Fruit fly (Drosophila melanogaster) whole organism, embryonic: ENCODE measurements around the gene Apoltp.
A peak's percentile ranks its signal among the peaks of the same experiment; 100 is the strongest.

ENCODE experiments used
- Atf-2 ChIP-seq: fragments of 200-800 bp; sonication (Bioruptor generic); optimal IDR thresholded peaks from 2 replicates; lab custom pipeline; 2016; ENCODE audit warnings: missing biosample characterization, missing genetic modification characterization
- Bteb2 ChIP-seq: fragments of 200-800 bp; sonication (Bioruptor generic); optimal IDR thresholded peaks from 2 replicates; lab custom pipeline; 2016; ENCODE audit warnings: missing biosample characterization, missing genetic modification characterization
- CG1024 ChIP-seq: fragments of 200-800 bp; sonication (Bioruptor generic); IDR thresholded peaks from 2 replicates; pipeline ENCODE4 v1.3.6; 2022; ENCODE audit warnings: missing biosample characterization, missing genetic modification characterization
- CG10366 ChIP-seq: fragments of 200-800 bp; sonication (Bioruptor generic); IDR thresholded peaks from 2 replicates; pipeline ENCODE4 v1.3.6; 2022; ENCODE audit warnings: missing biosample characterization, missing genetic modification characterization
- CG11504 ChIP-seq: fragments of 200-800 bp; sonication (Bioruptor generic); optimal IDR thresholded peaks from 3 replicates; lab custom pipeline; 2019; ENCODE audit warnings: missing biosample characterization, mild to moderate bottlenecking, missing genetic modification characterization, moderate library complexity
- CG12071 ChIP-seq: fragments of 200-800 bp; sonication (Bioruptor generic); optimal IDR thresholded peaks from 3 replicates; lab custom pipeline; 2018; ENCODE audit warnings: missing biosample characterization, mild to moderate bottlenecking, missing genetic modification characterization
- CG12942 ChIP-seq: fragments of 200-800 bp; sonication (Bioruptor generic); optimal IDR thresholded peaks from 3 replicates; lab custom pipeline; 2016; ENCODE audit warnings: missing biosample characterization, missing genetic modification characterization
- CG13287 ChIP-seq: fragments of 200-800 bp; sonication (Bioruptor generic); IDR thresholded peaks from 2 replicates; pipeline ENCODE4 v1.3.6; 2022; ENCODE audit warnings: missing biosample characterization, missing genetic modification characterization; ENCODE audit not compliant: partially characterized antibody
- CG13624 ChIP-seq: fragments of 200-800 bp; sonication (Bioruptor generic); optimal IDR thresholded peaks from 2 replicates; lab custom pipeline; 2016; ENCODE audit warnings: missing biosample characterization, missing genetic modification characterization
- CG15514 ChIP-seq: fragments of 200-800 bp; sonication (Bioruptor generic); optimal IDR thresholded peaks from 3 replicates; lab custom pipeline; 2017; ENCODE audit warnings: missing biosample characterization, missing genetic modification characterization, mild to moderate bottlenecking, moderate library complexity, missing genetic modification reagents
- CG3065 ChIP-seq: fragments of 200-800 bp; sonication (Bioruptor generic); optimal IDR thresholded peaks from 2 replicates; lab custom pipeline; 2016; ENCODE audit warnings: missing biosample characterization, missing genetic modification characterization
- CG4328 ChIP-seq: fragments of 200-800 bp; sonication (Bioruptor generic); optimal IDR thresholded peaks from 3 replicates; lab custom pipeline; 2017; ENCODE audit warnings: missing biosample characterization, missing genetic modification reagents, missing genetic modification characterization
- CG6175 ChIP-seq: fragments of 200-800 bp; sonication (Bioruptor generic); IDR thresholded peaks from 3 replicates; pipeline ENCODE4 v1.3.6; 2022; ENCODE audit warnings: missing biosample characterization, missing genetic modification characterization
- CG6654 ChIP-seq: fragments of 200-800 bp; sonication (Bioruptor generic); optimal IDR thresholded peaks from 2 replicates; lab custom pipeline; 2017; ENCODE audit warnings: missing biosample characterization, mild to moderate bottlenecking, missing genetic modification characterization
- CG6854 ChIP-seq: fragments of 200-800 bp; sonication (Bioruptor generic); optimal IDR thresholded peaks from 3 replicates; lab custom pipeline; 2017; ENCODE audit warnings: missing biosample characterization, mild to moderate bottlenecking, missing genetic modification characterization
- CG7556 ChIP-seq: fragments of 200-800 bp; sonication (Bioruptor generic); optimal IDR thresholded peaks from 2 replicates; lab custom pipeline; 2017; ENCODE audit warnings: missing biosample characterization, mild to moderate bottlenecking, missing genetic modification characterization
- D19B ChIP-seq: fragments of 200-800 bp; sonication (Bioruptor generic); optimal IDR thresholded peaks from 2 replicates; lab custom pipeline; 2017; ENCODE audit warnings: missing biosample characterization, mild to moderate bottlenecking, missing genetic modification characterization
- Dad ChIP-seq: fragments of 200-800 bp; sonication (Bioruptor generic); optimal IDR thresholded peaks from 3 replicates; lab custom pipeline; 2016; ENCODE audit warnings: missing biosample characterization, missing genetic modification characterization
- Dip3 ChIP-seq: fragments of 200-800 bp; sonication (Bioruptor generic); optimal IDR thresholded peaks from 3 replicates; lab custom pipeline; 2016; ENCODE audit warnings: missing biosample characterization, missing genetic modification characterization
- GATAe ChIP-seq: fragments of 200-800 bp; sonication (Bioruptor generic); conservative IDR thresholded peaks from 2 replicates; pipeline ENCODE4 v1.3.6; 2022; ENCODE audit warnings: missing biosample characterization, missing genetic modification characterization
- H15 ChIP-seq: fragments of 200-800 bp; sonication (Bioruptor generic); IDR thresholded peaks from 3 replicates; pipeline ENCODE4 v1.3.6; 2022; ENCODE audit warnings: missing biosample characterization, missing genetic modification characterization
- Hr51 ChIP-seq, 2 experiments: fragments of 200-800 bp; sonication (Bioruptor generic); optimal IDR thresholded peaks; 2 replicates in 1 of 2; 3 replicates in 1 of 2; lab custom pipeline; 2016 to 2018; ENCODE audit warnings: missing biosample characterization in 2 of 2, missing genetic modification characterization in 2 of 2, mild to moderate bottlenecking in 1 of 2, moderate library complexity in 1 of 2
- Med ChIP-seq: fragments of 200-800 bp; sonication (Bioruptor generic); peaks from one replicate; lab custom pipeline; 2016; ENCODE audit warnings: missing biosample characterization, missing genetic modification characterization, mild to moderate bottlenecking, inconsistent platforms, moderate library complexity
- Oaz ChIP-seq: fragments of 200-800 bp; sonication (Bioruptor generic); IDR thresholded peaks from 2 replicates; pipeline ENCODE4 v1.3.6; 2022; ENCODE audit warnings: missing biosample characterization, missing genetic modification characterization
- Pdp1 ChIP-seq, 2 experiments: fragments of 200-800 bp; sonication (Bioruptor generic); optimal IDR thresholded peaks; 3 replicates each; lab custom pipeline; 2016; ENCODE audit warnings: missing biosample characterization in 2 of 2, missing genetic modification characterization in 2 of 2, mild to moderate bottlenecking in 1 of 2, moderate library complexity in 1 of 2
- Ptx1 ChIP-seq: fragments of 200-800 bp; sonication (Bioruptor generic); IDR thresholded peaks from 2 replicates; pipeline ENCODE4 v1.3.6; 2022; ENCODE audit warnings: missing biosample characterization, missing genetic modification characterization
- Trl ChIP-seq, 3 experiments: fragments of >200 bp in 2 of 3; fragments of 200-800 bp in 1 of 3; sonication (Bioruptor generic) in 1 of 3; optimal IDR thresholded peaks; 2 replicates in 1 of 3; 3 replicates in 2 of 3; lab custom pipeline; 2016 to 2017; ENCODE audit warnings: missing biosample characterization in 1 of 3, missing genetic modification characterization in 1 of 3
- abd-A ChIP-seq: fragments of 200-800 bp; sonication (Bioruptor generic); optimal IDR thresholded peaks from 3 replicates; lab custom pipeline; 2019; ENCODE audit warnings: missing biosample characterization, mild to moderate bottlenecking, missing genetic modification characterization, moderate library complexity
- chn ChIP-seq: fragments of 200-800 bp; sonication (Bioruptor generic); optimal IDR thresholded peaks from 2 replicates; lab custom pipeline; 2016; ENCODE audit warnings: missing biosample characterization, missing genetic modification characterization
- ci ChIP-seq: fragments of 200-800 bp; sonication (Bioruptor generic); IDR thresholded peaks from 3 replicates; pipeline ENCODE4 v1.3.6; 2022; ENCODE audit warnings: missing biosample characterization, missing genetic modification characterization
- dmrt11E ChIP-seq: fragments of 200-800 bp; sonication (Bioruptor generic); optimal IDR thresholded peaks from 3 replicates; lab custom pipeline; 2018; ENCODE audit warnings: missing biosample characterization, mild to moderate bottlenecking, missing genetic modification characterization, moderate library complexity
- emc ChIP-seq: fragments of 200-800 bp; sonication (Bioruptor generic); optimal IDR thresholded peaks from 2 replicates; lab custom pipeline; 2016; ENCODE audit warnings: missing biosample characterization, missing genetic modification characterization
- ems ChIP-seq: fragments of 200-800 bp; sonication (Bioruptor generic); optimal IDR thresholded peaks from 3 replicates; lab custom pipeline; 2016; ENCODE audit warnings: missing biosample characterization, missing genetic modification characterization
- en ChIP-seq: fragments of 200-800 bp; sonication (Bioruptor generic); optimal IDR thresholded peaks from 2 replicates; lab custom pipeline; 2016; ENCODE audit warnings: missing biosample characterization, missing genetic modification characterization
- fd3F ChIP-seq: fragments of 200-800 bp; sonication (Bioruptor generic); optimal IDR thresholded peaks from 2 replicates; lab custom pipeline; 2018; ENCODE audit warnings: missing biosample characterization, mild to moderate bottlenecking, missing genetic modification characterization, moderate library complexity
- fu2 ChIP-seq: fragments of 200-800 bp; sonication (Bioruptor generic); optimal IDR thresholded peaks from 2 replicates; lab custom pipeline; 2016; ENCODE audit warnings: missing biosample characterization, missing genetic modification characterization
- gce ChIP-seq: fragments of 200-800 bp; sonication (Bioruptor generic); IDR thresholded peaks from 3 replicates; pipeline ENCODE4 v1.3.6; 2022; ENCODE audit warnings: missing biosample characterization, missing genetic modification characterization
- grau ChIP-seq: fragments of 200-800 bp; optimal IDR thresholded peaks from 3 replicates; lab custom pipeline; 2019; ENCODE audit warnings: missing biosample characterization, mild to moderate bottlenecking, missing genetic modification characterization, moderate library complexity
- gro ChIP-seq: fragments of 200-800 bp; sonication (Bioruptor generic); optimal IDR thresholded peaks from 2 replicates; lab custom pipeline; 2016; ENCODE audit warnings: missing biosample characterization, missing genetic modification characterization
- gsb ChIP-seq: fragments of 200-800 bp; sonication (Bioruptor generic); IDR thresholded peaks from 2 replicates; pipeline ENCODE4 v1.3.6; 2022; ENCODE audit warnings: missing biosample characterization, missing genetic modification characterization
- ham ChIP-seq: fragments of 200-800 bp; sonication (Bioruptor generic); IDR thresholded peaks from 2 replicates; pipeline ENCODE4 v1.3.6; 2022; ENCODE audit warnings: missing biosample characterization, missing genetic modification characterization
- jigr1 ChIP-seq: fragments of 200-800 bp; sonication (Bioruptor generic); IDR thresholded peaks from 3 replicates; pipeline ENCODE4 v1.3.6; 2022; ENCODE audit warnings: missing biosample characterization, missing genetic modification characterization
- lbe ChIP-seq: fragments of 200-800 bp; sonication (Bioruptor generic); optimal IDR thresholded peaks from 2 replicates; lab custom pipeline; 2016; ENCODE audit warnings: missing biosample characterization, mild to moderate bottlenecking, missing genetic modification characterization
- nau ChIP-seq: fragments of 200-800 bp; sonication (Bioruptor generic); optimal IDR thresholded peaks from 3 replicates; lab custom pipeline; 2017; ENCODE audit warnings: missing biosample characterization, mild to moderate bottlenecking, missing genetic modification characterization, missing genetic modification reagents
- slou ChIP-seq: fragments of 200-800 bp; sonication (Bioruptor generic); optimal IDR thresholded peaks from 3 replicates; lab custom pipeline; 2016; ENCODE audit warnings: missing biosample characterization, missing genetic modification characterization
- tin ChIP-seq: fragments of 200-800 bp; sonication (Bioruptor generic); optimal IDR thresholded peaks from 3 replicates; lab custom pipeline; 2016; ENCODE audit warnings: missing biosample characterization, missing genetic modification characterization
- tna ChIP-seq: fragments of 200-800 bp; sonication (Bioruptor generic); IDR thresholded peaks from 2 replicates; pipeline ENCODE4 v1.3.6; 2022; ENCODE audit warnings: missing biosample characterization, missing genetic modification characterization; ENCODE audit not compliant: partially characterized antibody
- toy ChIP-seq: fragments of 200-800 bp; sonication (Bioruptor generic); IDR thresholded peaks from 2 replicates; pipeline ENCODE4 v1.3.6; 2022; ENCODE audit warnings: missing biosample characterization, missing genetic modification characterization
- twi ChIP-seq: fragments of 200-800 bp; optimal IDR thresholded peaks from 2 replicates; lab custom pipeline; 2019; ENCODE audit warnings: missing biosample characterization, mild to moderate bottlenecking, missing genetic modification characterization, moderate library complexity
- yki ChIP-seq: fragments of >200 bp; optimal IDR thresholded peaks from 3 replicates; lab custom pipeline; 2018
- z ChIP-seq: fragments of 200-800 bp; sonication (Bioruptor generic); IDR thresholded peaks from 3 replicates; pipeline ENCODE4 v1.3.6; 2022; ENCODE audit warnings: missing biosample characterization, missing genetic modification characterization
- zen ChIP-seq: fragments of 200-800 bp; sonication (Bioruptor generic); optimal IDR thresholded peaks from 3 replicates; lab custom pipeline; 2018; ENCODE audit warnings: missing biosample characterization, mild to moderate bottlenecking, missing genetic modification characterization, moderate library complexity

The Apoltp gene

dm6 chr2L:9700454-9700853, 66.5 kb downstream of the Apoltp start, which contains the start of gene pelo (continued):
- no peak for TF ChIP-seq tna
- TF ChIP-seq Dip3 (GFP tag; lab: Kevin White, UChicago): peak; percentile 20
- TF ChIP-seq gsb (GFP tag; lab: Robert Waterston, UW): no peak
- peak; percentile 17 to 57 for TF ChIP-seq Hr51 (GFP tag; optimal IDR thresholded peaks at IDR 0.05; lab: Kevin White, UChicago)
- peak; percentile 40 for TF ChIP-seq D19B (GFP tag; lab: Kevin White, UChicago)
- peak; percentile 70 for TF ChIP-seq lbe (GFP tag; lab: Kevin White, UChicago)
- TF ChIP-seq Trl (optimal IDR thresholded peaks at IDR 0.05; lab: Kevin White, UChicago): no peak
- no peak for TF ChIP-seq Trl (GFP tag; optimal IDR thresholded peaks at IDR 0.05; lab: Kevin White, UChicago)
- TF ChIP-seq abd-A (tag; lab: Kevin White, UChicago): no peak
- peak; percentile 62 for TF ChIP-seq dmrt11E (tag; lab: Kevin White, UChicago)
- TF ChIP-seq CG11504 (tag; lab: Kevin White, UChicago): peak; percentile 68
- TF ChIP-seq chn (GFP tag; lab: Kevin White, UChicago): no peak
- TF ChIP-seq CG13624 (GFP tag; lab: Kevin White, UChicago): peak; percentile 2
- peak; percentile 30 for TF ChIP-seq slou (GFP tag; lab: Kevin White, UChicago)
- no peak for TF ChIP-seq CG12071 (GFP tag; lab: Kevin White, UChicago)
- TF ChIP-seq gro (GFP tag; lab: Kevin White, UChicago): no peak
- no peak for TF ChIP-seq z
- peak; percentile 81 for TF ChIP-seq CG15514 (GFP tag; lab: Kevin White, UChicago)
- TF ChIP-seq CG12942 (GFP tag; lab: Kevin White, UChicago): peak; percentile 41
- peak; percentile 23 for TF ChIP-seq Bteb2 (GFP tag; lab: Kevin White, UChicago)
- TF ChIP-seq yki (lab: Kevin White, UChicago): no peak
- TF ChIP-seq Oaz: no peak
- TF ChIP-seq fu2 (GFP tag; lab: Kevin White, UChicago): no peak
- peak; percentile 57 for TF ChIP-seq twi (tag; lab: Kevin White, UChicago)
- TF ChIP-seq CG6854 (GFP tag; lab: Kevin White, UChicago): no peak
- no peak for TF ChIP-seq en
- no peak for TF ChIP-seq toy
- TF ChIP-seq GATAe (GFP tag; lab: Robert Waterston, UW): no peak
- TF ChIP-seq CG4328 (GFP tag; lab: Kevin White, UChicago): peak; percentile 34
- peak; percentile 55 for TF ChIP-seq nau (GFP tag; lab: Kevin White, UChicago)
- no peak for TF ChIP-seq Atf-2
- peak; percentile 56 for TF ChIP-seq CG7556
- TF ChIP-seq fd3F: peak; percentile 41
- no peak for TF ChIP-seq CG1024 (GFP tag; lab: Robert Waterston, UW)
- TF ChIP-seq CG6654 (GFP tag; lab: Kevin White, UChicago): no peak
- TF ChIP-seq gce (GFP tag; lab: Robert Waterston, UW): no peak
- TF ChIP-seq ham (GFP tag; lab: Robert Waterston, UW): no peak
- no peak for TF ChIP-seq ems (GFP tag; lab: Kevin White, UChicago)
- TF ChIP-seq ci (GFP tag; lab: Robert Waterston, UW): peak; percentile 53; the same call in 2 of the 3 replicates
- peak; percentile 77 for TF ChIP-seq Ptx1 (GFP tag; lab: Robert Waterston, UW)
- peak; percentile 43 for TF ChIP-seq zen (tag; lab: Kevin White, UChicago)
- peak; percentile 81 for TF ChIP-seq Med (GFP tag; lab: Kevin White, UChicago)
- TF ChIP-seq CG3065 (GFP tag; lab: Kevin White, UChicago): no peak
- TF ChIP-seq emc (GFP tag; lab: Kevin White, UChicago): no peak
- no peak for TF ChIP-seq Dad
- TF ChIP-seq CG10366 (GFP tag; lab: Robert Waterston, UW): peak; percentile 45; the same call in 1 of the 2 replicates
- TF ChIP-seq jigr1 (GFP tag; lab: Robert Waterston, UW): no peak
- no peak for TF ChIP-seq CG6175
- TF ChIP-seq grau (tag; lab: Kevin White, UChicago): peak; percentile 73
- 0 out of 3 replicates have a peak, but pooled peaks have one; percentile 43 for TF ChIP-seq H15
- peak; percentile 35 for TF ChIP-seq tin
- no peak; the same call in 1 of the 2 replicates for TF ChIP-seq CG13287 (GFP tag; lab: Robert Waterston, UW)
- TF ChIP-seq Pdp1 (GFP tag; optimal IDR thresholded peaks at IDR 0.05; lab: Kevin White, UChicago): peak in 1 of 2 experiments; percentile 41
